Fruit fly (Drosophila melanogaster) S2 (cell line): Measurements from ENCODE around the gene CG17118.

ENCODE experiments used
- CG8478 ChIP-seq: fragments of >200 bp; optimal IDR thresholded peaks from 2 replicates; lab custom pipeline; 2018
- CTCF ChIP-seq, 2 experiments: fragments of >200 bp; optimal IDR thresholded peaks; 2 replicates each; lab custom pipeline; 2018

- TF ChIP-seq CTCF (optimal IDR thresholded peaks at IDR 0.05; lab: Kevin White, UChicago) = no peak
- no peak for TF ChIP-seq CG8478 (lab: Kevin White, UChicago)
These were observed at the start of gene CG17118 for dm6 chr2L:10729955-10730354.
